Fruit fly (Drosophila melanogaster): Measurements from ENCODE around the gene CG43797.

The CG43797 gene

DNA sequence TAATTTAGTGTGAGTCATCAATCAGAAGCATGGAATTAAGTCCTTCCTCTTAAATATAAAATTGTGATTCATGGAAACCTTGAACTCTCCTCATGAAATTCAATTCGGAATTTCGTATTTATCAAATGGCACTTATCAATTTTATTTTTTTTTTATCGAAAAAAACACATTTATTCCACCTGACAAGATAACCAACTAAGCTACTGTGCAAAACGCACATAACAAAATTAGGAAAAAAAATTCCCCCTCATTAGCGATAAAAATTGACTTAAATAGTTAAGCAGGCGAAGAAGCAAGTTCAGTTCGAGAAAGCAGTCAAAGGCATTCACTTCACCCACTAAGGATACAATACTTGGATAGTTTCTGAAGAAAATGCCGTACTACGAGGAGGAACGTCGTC lies 5.9 kb downstream of the CG43797 start, which contains the start of gene CG15423:
CG15423 (plus strand) TSS at position 301 of the 400 bp plus-strand sequence.
- no peak for TF ChIP-seq Ets96B (tag; optimal IDR thresholded peaks at IDR 0.05)
- no peak for TF ChIP-seq CG8119 (GFP tag; IDR thresholded peaks at IDR 0.05)
- TF ChIP-seq CG6808 (GFP tag; optimal IDR thresholded peaks at IDR 0.05), result no peak
- TF ChIP-seq CG11294 (GFP tag; IDR thresholded peaks at IDR 0.05), result no peak
- no peak for TF ChIP-seq esn (GFP tag; optimal IDR thresholded peaks at IDR 0.05)
- no peak for TF ChIP-seq CG7368 (GFP tag; optimal IDR thresholded peaks at IDR 0.05)
- no peak for TF ChIP-seq CG3919 (GFP tag; optimal IDR thresholded peaks at IDR 0.05)
- no peak for TF ChIP-seq Eip78C (GFP tag)
- no peak for TF ChIP-seq Eip75B (GFP tag; optimal IDR thresholded peaks at IDR 0.05)
- no peak for TF ChIP-seq CG16779 (tag; optimal IDR thresholded peaks at IDR 0.05)
- no peak for TF ChIP-seq Blimp-1 (GFP tag; optimal IDR thresholded peaks at IDR 0.05)
- no peak for TF ChIP-seq vri (GFP tag; optimal IDR thresholded peaks at IDR 0.05)
- no peak for TF ChIP-seq topi (GFP tag; optimal IDR thresholded peaks at IDR 0.05)
- no peak for TF ChIP-seq CG1621 (tag; optimal IDR thresholded peaks at IDR 0.05)
- no peak for TF ChIP-seq salr (GFP tag; optimal IDR thresholded peaks at IDR 0.05)
- TF ChIP-seq CG32006 (GFP tag; optimal IDR thresholded peaks at IDR 0.05), result no peak
- no peak for TF ChIP-seq spab (GFP tag; optimal IDR thresholded peaks at IDR 0.05)

DNA sequence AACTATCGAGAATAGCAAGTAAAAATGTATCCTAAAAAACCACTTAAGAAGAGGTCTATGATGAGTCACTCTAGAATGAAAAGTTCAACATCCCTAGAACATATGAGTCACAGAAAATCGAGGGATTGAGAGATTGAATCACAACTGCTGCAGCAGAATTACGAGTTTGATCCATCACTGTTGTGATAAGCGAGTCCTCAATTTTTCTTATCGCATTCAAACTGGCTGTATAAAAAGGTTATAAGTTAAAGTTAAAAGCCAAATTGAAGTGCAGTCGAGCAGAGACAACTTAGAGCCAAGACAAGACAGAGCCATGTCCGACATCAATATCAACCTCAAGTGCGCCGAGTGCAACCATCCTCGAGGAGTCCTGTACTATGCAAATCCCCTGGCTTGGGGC lies 7.6 kb downstream of the CG43797 start, which contains the start of gene CG43773:
CG43773 (plus strand) TSS at position 301 of the 400 bp plus-strand sequence.
- TF ChIP-seq CG15336 (GFP tag; IDR thresholded peaks at IDR 0.05), result no peak
- TF ChIP-seq Hr39 (GFP tag; optimal IDR thresholded peaks at IDR 0.05), result no peak
- TF ChIP-seq ss (GFP tag; optimal IDR thresholded peaks at IDR 0.05), result no peak
- TF ChIP-seq CG8632 (GFP tag; optimal IDR thresholded peaks at IDR 0.05), result no peak
- no peak for TF ChIP-seq fd85E (GFP tag; optimal IDR thresholded peaks at IDR 0.05)
- no peak for TF ChIP-seq Eip75B (GFP tag; optimal IDR thresholded peaks at IDR 0.05)
- TF ChIP-seq Eip93F (GFP tag; optimal IDR thresholded peaks at IDR 0.05), result no peak
- TF ChIP-seq Blimp-1 (GFP tag; optimal IDR thresholded peaks at IDR 0.05), result no peak
- TF ChIP-seq Sox14 (GFP tag; optimal IDR thresholded peaks at IDR 0.05), result no peak
- TF ChIP-seq CG31627 (GFP tag; optimal IDR thresholded peaks at IDR 0.05), result no peak
- no peak for TF ChIP-seq pdm3 (GFP tag; optimal IDR thresholded peaks at IDR 0.05)
- TF ChIP-seq Sox102F (GFP tag; optimal IDR thresholded peaks at IDR 0.05), result no peak
- TF ChIP-seq vri (GFP tag; optimal IDR thresholded peaks at IDR 0.05), result no peak
- no peak for TF ChIP-seq eg (GFP tag; IDR thresholded peaks at IDR 0.05)
- TF ChIP-seq Hr4 (GFP tag; optimal IDR thresholded peaks at IDR 0.05), result no peak
- TF ChIP-seq Lpt (GFP tag; optimal IDR thresholded peaks at IDR 0.05), result no peak
- TF ChIP-seq dsx (GFP tag; optimal IDR thresholded peaks at IDR 0.05; ENCODE audit: poor library complexity, severe bottlenecking), result no peak

DNA sequence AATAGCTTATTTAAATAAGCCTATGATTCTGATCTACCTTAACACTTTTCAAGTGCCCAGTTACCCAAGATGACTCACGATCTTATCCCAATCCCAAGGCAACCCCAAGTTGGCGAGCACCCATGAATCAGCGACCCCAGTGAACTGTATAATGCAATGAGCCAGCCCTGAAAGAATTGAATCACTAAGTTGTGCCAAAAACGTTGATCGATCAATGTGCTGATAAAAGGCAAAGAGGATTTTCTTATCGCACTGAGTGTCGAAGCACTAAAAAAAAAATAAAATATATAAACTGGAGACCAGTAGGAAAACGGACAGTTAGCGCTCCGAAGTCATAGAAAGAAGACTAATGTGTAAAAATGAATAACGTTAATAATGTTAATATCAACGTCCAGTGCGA lies 8.5 kb downstream of the CG43797 start, which contains the start of gene CG43774:
CG43774 (plus strand) TSS at position 301 of the 400 bp plus-strand sequence.
- TF ChIP-seq CG8319 (GFP tag; optimal IDR thresholded peaks at IDR 0.05) (no peak), svp (GFP tag) (no peak), Sox14 (GFP tag; optimal IDR thresholded peaks at IDR 0.05) (no peak), CG11294 (GFP tag; IDR thresholded peaks at IDR 0.05) (no peak), Hr39 (GFP tag; optimal IDR thresholded peaks at IDR 0.05) (no peak), eg (GFP tag; IDR thresholded peaks at IDR 0.05) (no peak), CG4318 (GFP tag; optimal IDR thresholded peaks at IDR 0.05) (no peak), CG6163 (GFP tag; IDR thresholded peaks at IDR 0.05) (no peak), Eip93F (GFP tag; optimal IDR thresholded peaks at IDR 0.05) (no peak), CG1621 (tag; optimal IDR thresholded peaks at IDR 0.05) (no peak), fd85E (GFP tag; optimal IDR thresholded peaks at IDR 0.05) (no peak)

DNA sequence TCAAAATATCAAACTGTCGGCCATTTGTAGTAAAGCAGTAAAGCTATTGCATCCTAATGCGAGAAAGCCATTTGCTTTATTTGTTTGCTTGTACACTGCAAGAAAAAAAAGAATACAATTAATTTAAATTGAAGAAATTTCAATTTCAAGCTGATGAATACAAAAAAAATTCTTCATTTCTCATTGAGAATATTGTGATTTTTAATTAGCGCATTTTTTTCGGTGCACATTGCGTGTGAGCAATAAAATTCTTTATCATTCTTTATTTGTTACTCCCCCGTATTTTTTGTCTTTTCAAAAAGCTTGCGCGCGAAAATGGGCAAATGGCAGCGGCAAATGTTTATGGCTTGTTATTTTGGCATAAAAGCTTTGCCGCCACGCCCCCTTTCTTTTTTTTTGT lies 12.3 kb downstream of the CG43797 start:
- no peak for TF ChIP-seq CG11902 (GFP tag; optimal IDR thresholded peaks at IDR 0.05)
- TF ChIP-seq topi (GFP tag; optimal IDR thresholded peaks at IDR 0.05), result peak; percentile 2
- no peak for TF ChIP-seq CG8632 (GFP tag; optimal IDR thresholded peaks at IDR 0.05)
- no peak for TF ChIP-seq CG6808 (GFP tag; optimal IDR thresholded peaks at IDR 0.05)
- TF ChIP-seq CG9139 (GFP tag; optimal IDR thresholded peaks at IDR 0.05), result no peak
- TF ChIP-seq Hr39 (GFP tag; optimal IDR thresholded peaks at IDR 0.05), result peak; percentile 15
- peak; percentile 50 for TF ChIP-seq svp (GFP tag)
